Fruit fly (Drosophila melanogaster) whole organism, embryonic: Measurements from ENCODE around the gene Polr1D.

ENCODE experiments used
- Aef1 ChIP-seq: fragments of 200-800 bp; sonication (Bioruptor generic); IDR thresholded peaks from 3 replicates; pipeline ENCODE4 v1.3.6; 2022; ENCODE audit warnings: missing biosample characterization, missing genetic modification characterization
- Bteb2 ChIP-seq: fragments of 200-800 bp; sonication (Bioruptor generic); optimal IDR thresholded peaks from 2 replicates; lab custom pipeline; 2016; ENCODE audit warnings: missing biosample characterization, missing genetic modification characterization
- CG10366 ChIP-seq: fragments of 200-800 bp; sonication (Bioruptor generic); IDR thresholded peaks from 2 replicates; pipeline ENCODE4 v1.3.6; 2022; ENCODE audit warnings: missing biosample characterization, missing genetic modification characterization
- CG10565 ChIP-seq: fragments of 200-800 bp; sonication (Bioruptor generic); optimal IDR thresholded peaks from 3 replicates; lab custom pipeline; 2016; ENCODE audit warnings: missing biosample characterization, mild to moderate bottlenecking, missing genetic modification characterization
- CG11085 ChIP-seq: fragments of 200-800 bp; sonication (Bioruptor generic); IDR thresholded peaks from 2 replicates; pipeline ENCODE4 v1.3.6; 2022; ENCODE audit warnings: missing biosample characterization, missing genetic modification characterization
- CG12659 ChIP-seq: fragments of 200-800 bp; sonication (Bioruptor generic); optimal IDR thresholded peaks from 3 replicates; lab custom pipeline; 2017; ENCODE audit warnings: mild to moderate bottlenecking, missing biosample characterization, missing genetic modification reagents, missing genetic modification characterization
- CG13123 ChIP-seq: fragments of 200-800 bp; sonication (Bioruptor generic); optimal IDR thresholded peaks from 2 replicates; lab custom pipeline; 2016; ENCODE audit warnings: missing biosample characterization, missing genetic modification characterization
- CG13287 ChIP-seq: fragments of 200-800 bp; sonication (Bioruptor generic); IDR thresholded peaks from 2 replicates; pipeline ENCODE4 v1.3.6; 2022; ENCODE audit warnings: missing biosample characterization, missing genetic modification characterization; ENCODE audit not compliant: partially characterized antibody
- CG14667 ChIP-seq: fragments of 200-800 bp; sonication (Bioruptor generic); IDR thresholded peaks from 2 replicates; pipeline ENCODE4 v1.3.6; 2022; ENCODE audit warnings: missing biosample characterization, missing genetic modification characterization
- CG15011 ChIP-seq: fragments of 200-800 bp; sonication (Bioruptor generic); optimal IDR thresholded peaks from 3 replicates; lab custom pipeline; 2018; ENCODE audit warnings: missing biosample characterization, mild to moderate bottlenecking, missing genetic modification characterization
- CG17568 ChIP-seq: fragments of 200-800 bp; sonication (Bioruptor generic); optimal IDR thresholded peaks from 2 replicates; lab custom pipeline; 2018; ENCODE audit warnings: missing biosample characterization, mild to moderate bottlenecking, missing genetic modification characterization, moderate library complexity
- CG1832 ChIP-seq: fragments of 200-800 bp; sonication (Bioruptor generic); optimal IDR thresholded peaks from 2 replicates; lab custom pipeline; 2017; ENCODE audit warnings: missing biosample characterization, mild to moderate bottlenecking, missing genetic modification characterization, inconsistent platforms
- CG3838 ChIP-seq: fragments of 200-800 bp; sonication (Bioruptor generic); optimal IDR thresholded peaks from 3 replicates; lab custom pipeline; 2016; ENCODE audit warnings: missing biosample characterization, missing genetic modification characterization
- CG4424 ChIP-seq: fragments of 200-800 bp; sonication (Bioruptor generic); optimal IDR thresholded peaks from 3 replicates; lab custom pipeline; 2016; ENCODE audit warnings: missing biosample characterization, missing genetic modification characterization
- CG7963 ChIP-seq: fragments of 200-800 bp; sonication (Bioruptor generic); IDR thresholded peaks from 3 replicates; pipeline ENCODE4 v1.3.6; 2022; ENCODE audit warnings: missing biosample characterization, missing genetic modification characterization; ENCODE audit not compliant: partially characterized antibody
- CG8924 ChIP-seq: fragments of 200-800 bp; optimal IDR thresholded peaks from 3 replicates; lab custom pipeline; 2019; ENCODE audit warnings: missing biosample characterization, mild to moderate bottlenecking, missing genetic modification characterization, moderate library complexity
- CG9727 ChIP-seq: fragments of 200-800 bp; sonication (Bioruptor generic); optimal IDR thresholded peaks from 3 replicates; lab custom pipeline; 2017; ENCODE audit warnings: missing biosample characterization, mild to moderate bottlenecking, missing genetic modification characterization
- CG9876 ChIP-seq: fragments of 200-800 bp; sonication (Bioruptor generic); optimal IDR thresholded peaks from 2 replicates; lab custom pipeline; 2016; ENCODE audit warnings: missing biosample characterization, missing genetic modification characterization
- Drgx ChIP-seq: fragments of 200-800 bp; sonication (Bioruptor generic); IDR thresholded peaks from 2 replicates; pipeline ENCODE4 v1.3.6; 2022; ENCODE audit warnings: missing biosample characterization, missing genetic modification characterization
- Hr39 ChIP-seq: fragments of >200 bp; optimal IDR thresholded peaks from 2 replicates; lab custom pipeline; 2017
- Hr78 ChIP-seq, 2 experiments: fragments of 200-800 bp in 1 of 2; fragments of >200 bp in 1 of 2; sonication (Bioruptor generic) in 1 of 2; optimal IDR thresholded peaks; 2 replicates each; lab custom pipeline; 2017 to 2019; ENCODE audit warnings: missing biosample characterization in 2 of 2, missing genetic modification characterization in 2 of 2, mild to moderate bottlenecking in 1 of 2, moderate library complexity in 1 of 2
- MTF-1 ChIP-seq: fragments of 200-800 bp; sonication (Bioruptor generic); optimal IDR thresholded peaks from 2 replicates; lab custom pipeline; 2018; ENCODE audit warnings: missing biosample characterization, mild to moderate bottlenecking, missing genetic modification characterization, borderline replicate concordance
- Med ChIP-seq: fragments of 200-800 bp; sonication (Bioruptor generic); peaks from one replicate; lab custom pipeline; 2016; ENCODE audit warnings: missing biosample characterization, missing genetic modification characterization, mild to moderate bottlenecking, inconsistent platforms, moderate library complexity
- NfI ChIP-seq: fragments of 200-800 bp; sonication (Bioruptor generic); optimal IDR thresholded peaks from 3 replicates; lab custom pipeline; 2018; ENCODE audit warnings: missing biosample characterization, mild to moderate bottlenecking, missing genetic modification characterization, moderate library complexity
- Oaz ChIP-seq: fragments of 200-800 bp; sonication (Bioruptor generic); IDR thresholded peaks from 2 replicates; pipeline ENCODE4 v1.3.6; 2022; ENCODE audit warnings: missing biosample characterization, missing genetic modification characterization
- Pdp1 ChIP-seq, 2 experiments: fragments of 200-800 bp; sonication (Bioruptor generic); optimal IDR thresholded peaks; 3 replicates each; lab custom pipeline; 2016; ENCODE audit warnings: missing biosample characterization in 2 of 2, missing genetic modification characterization in 2 of 2, mild to moderate bottlenecking in 1 of 2, moderate library complexity in 1 of 2
- Stat92E ChIP-seq, 3 experiments: fragments of >200 bp in 2 of 3; fragments of 200-800 bp in 1 of 3; sonication (Bioruptor generic) in 1 of 3; optimal IDR thresholded peaks; 2 replicates each; lab custom pipeline; 2017 to 2019; ENCODE audit warnings: missing biosample characterization in 3 of 3, missing genetic modification characterization in 3 of 3, mild to moderate bottlenecking in 1 of 3, moderate library complexity in 1 of 3
- ab ChIP-seq: fragments of 200-800 bp; sonication (Bioruptor generic); optimal IDR thresholded peaks from 2 replicates; lab custom pipeline; 2016; ENCODE audit warnings: missing biosample characterization, missing genetic modification characterization
- ac ChIP-seq: fragments of 200-800 bp; sonication (Bioruptor generic); optimal IDR thresholded peaks from 3 replicates; lab custom pipeline; 2017; ENCODE audit warnings: missing biosample characterization, mild to moderate bottlenecking, missing genetic modification characterization
- amos ChIP-seq: fragments of 200-800 bp; sonication (Bioruptor generic); IDR thresholded peaks from 2 replicates; pipeline ENCODE4 v1.3.6; 2022; ENCODE audit warnings: missing biosample characterization, missing genetic modification characterization; ENCODE audit not compliant: partially characterized antibody
- bab2 ChIP-seq: fragments of 200-800 bp; sonication (Bioruptor generic); optimal IDR thresholded peaks from 2 replicates; lab custom pipeline; 2016; ENCODE audit warnings: missing biosample characterization, missing genetic modification characterization
- bbx ChIP-seq: fragments of 200-800 bp; sonication (Bioruptor generic); IDR thresholded peaks from 2 replicates; pipeline ENCODE4 v1.3.6; 2022; ENCODE audit warnings: missing biosample characterization, missing genetic modification characterization; ENCODE audit not compliant: partially characterized antibody
- cad ChIP-seq: fragments of >200 bp; optimal IDR thresholded peaks from 2 replicates; lab custom pipeline; 2017; ENCODE audit warnings: missing biosample characterization, missing genetic modification characterization
- cg ChIP-seq: fragments of 200-800 bp; sonication (Bioruptor generic); optimal IDR thresholded peaks from 3 replicates; lab custom pipeline; 2019; ENCODE audit warnings: missing biosample characterization, mild to moderate bottlenecking, missing genetic modification characterization, moderate library complexity
- chinmo ChIP-seq: fragments of 200-800 bp; sonication (Bioruptor generic); IDR thresholded peaks from 4 replicates; pipeline ENCODE4 v1.3.6; 2022; ENCODE audit warnings: missing biosample characterization, missing genetic modification characterization; ENCODE audit not compliant: partially characterized antibody
- ci ChIP-seq: fragments of 200-800 bp; sonication (Bioruptor generic); IDR thresholded peaks from 3 replicates; pipeline ENCODE4 v1.3.6; 2022; ENCODE audit warnings: missing biosample characterization, missing genetic modification characterization
- crp ChIP-seq, 2 experiments: fragments of 200-800 bp; sonication (Bioruptor generic); optimal IDR thresholded peaks; 2 replicates in 1 of 2; 3 replicates in 1 of 2; lab custom pipeline; 2017; ENCODE audit warnings: missing biosample characterization in 2 of 2, missing genetic modification characterization in 2 of 2, mild to moderate bottlenecking in 1 of 2, moderate library complexity in 1 of 2
- ewg ChIP-seq: fragments of 200-800 bp; sonication (Bioruptor generic); optimal IDR thresholded peaks from 3 replicates; lab custom pipeline; 2017; ENCODE audit warnings: mild to moderate bottlenecking, missing biosample characterization, missing genetic modification reagents, missing genetic modification characterization
- eyg ChIP-seq: fragments of 200-800 bp; sonication (Bioruptor generic); optimal IDR thresholded peaks from 3 replicates; lab custom pipeline; 2016; ENCODE audit warnings: missing biosample characterization, missing genetic modification characterization
- fd102C ChIP-seq: fragments of 200-800 bp; sonication (Bioruptor generic); optimal IDR thresholded peaks from 2 replicates; lab custom pipeline; 2018; ENCODE audit warnings: missing biosample characterization, mild to moderate bottlenecking, missing genetic modification characterization, moderate library complexity
- hbn ChIP-seq: fragments of 200-800 bp; sonication (Bioruptor generic); IDR thresholded peaks from 2 replicates; pipeline ENCODE4 v1.3.6; 2022; ENCODE audit warnings: missing biosample characterization, missing genetic modification characterization; ENCODE audit not compliant: partially characterized antibody
- ken ChIP-seq: fragments of 200-800 bp; sonication (Bioruptor generic); IDR thresholded peaks from 3 replicates; pipeline ENCODE4 v1.3.6; 2022; ENCODE audit warnings: missing biosample characterization, missing genetic modification characterization
- nom ChIP-seq: fragments of 200-800 bp; sonication (Bioruptor generic); optimal IDR thresholded peaks from 2 replicates; lab custom pipeline; 2017; ENCODE audit warnings: missing biosample characterization, missing genetic modification characterization, mild to moderate bottlenecking, moderate library complexity, missing genetic modification reagents
- org-1 ChIP-seq: fragments of 200-800 bp; sonication (Bioruptor generic); optimal IDR thresholded peaks from 2 replicates; lab custom pipeline; 2017; ENCODE audit warnings: missing biosample characterization, missing genetic modification characterization
- psq ChIP-seq: fragments of 200-800 bp; sonication (Bioruptor generic); optimal IDR thresholded peaks from 2 replicates; lab custom pipeline; 2017; ENCODE audit warnings: missing biosample characterization, missing genetic modification characterization
- pzg ChIP-seq: fragments of 200-800 bp; sonication (Bioruptor generic); optimal IDR thresholded peaks from 3 replicates; lab custom pipeline; 2018; ENCODE audit warnings: missing biosample characterization, mild to moderate bottlenecking, missing genetic modification characterization, moderate library complexity
- seq ChIP-seq: fragments of 200-800 bp; sonication (Bioruptor generic); IDR thresholded peaks from 2 replicates; pipeline ENCODE4 v1.3.6; 2022; ENCODE audit warnings: missing biosample characterization, missing genetic modification characterization
- sqz ChIP-seq: fragments of 200-800 bp; sonication (Bioruptor generic); optimal IDR thresholded peaks from 3 replicates; lab custom pipeline; 2018; ENCODE audit warnings: missing biosample characterization, mild to moderate bottlenecking, missing genetic modification characterization
- tio ChIP-seq: fragments of 200-800 bp; sonication (Bioruptor generic); optimal IDR thresholded peaks from 2 replicates; lab custom pipeline; 2017; ENCODE audit warnings: missing biosample characterization, missing genetic modification characterization, inconsistent platforms
- wor ChIP-seq: fragments of 200-800 bp; sonication (Bioruptor generic); IDR thresholded peaks from 2 replicates; pipeline ENCODE4 v1.3.6; 2022; ENCODE audit warnings: missing biosample characterization, missing genetic modification characterization

The Polr1D gene

DNA sequence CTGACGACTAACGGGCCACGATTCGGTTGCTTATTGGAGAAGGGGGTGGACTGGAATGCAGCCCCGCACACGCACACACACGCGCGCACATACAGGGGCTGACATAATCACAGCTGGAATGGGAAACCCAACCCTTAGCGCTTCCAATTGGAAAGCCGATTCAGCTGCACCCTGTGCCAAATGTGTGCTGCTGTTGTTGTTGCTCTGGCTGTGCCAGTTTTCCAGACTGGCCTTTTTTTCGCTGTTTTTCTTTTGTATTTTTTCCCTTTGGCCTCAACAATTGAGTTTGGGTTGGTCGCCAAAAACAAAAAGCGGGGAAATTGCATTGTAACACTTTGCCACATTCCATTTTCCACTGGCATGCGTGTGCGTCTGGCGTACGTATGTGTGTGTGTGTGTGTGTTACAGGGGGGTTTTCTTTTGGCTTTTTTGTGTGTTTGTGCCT, 51.7 kb downstream of the Polr1D start (continued):
- no peak for TF ChIP-seq CG3838 (GFP tag; lab: Kevin White, UChicago)
- no peak for TF ChIP-seq CG13287
- TF ChIP-seq CG8924: no peak
- no peak for TF ChIP-seq hbn (GFP tag; lab: Robert Waterston, UW)
- TF ChIP-seq CG4424 (GFP tag; lab: Kevin White, UChicago): no peak
- peak; percentile 47; the same call in 1 of the 2 replicates for TF ChIP-seq seq (GFP tag; lab: Robert Waterston, UW)
- peak; percentile 98 for TF ChIP-seq Hr39 (lab: Kevin White, UChicago)
- TF ChIP-seq Oaz (GFP tag; lab: Robert Waterston, UW): no peak
- no peak for TF ChIP-seq ci
- no peak for TF ChIP-seq crp (GFP tag; optimal IDR thresholded peaks at IDR 0.05; lab: Kevin White, UChicago)
- TF ChIP-seq CG7963 (GFP tag; lab: Robert Waterston, UW): no peak
- no peak for TF ChIP-seq chinmo (GFP tag; lab: Robert Waterston, UW)
- TF ChIP-seq tio: no peak
- peak; percentile 70 for TF ChIP-seq CG10366
- TF ChIP-seq Bteb2 (GFP tag; lab: Kevin White, UChicago): no peak
- peak; percentile 15; the same call in 1 of the 2 replicates for TF ChIP-seq Drgx
- TF ChIP-seq psq (GFP tag; lab: Kevin White, UChicago): no peak
- peak; percentile 34 for TF ChIP-seq sqz (GFP tag; lab: Kevin White, UChicago)
- TF ChIP-seq CG11085 (GFP tag; lab: Robert Waterston, UW): no peak
- TF ChIP-seq nom (GFP tag; lab: Kevin White, UChicago): no peak
- no peak for TF ChIP-seq ken (GFP tag; lab: Robert Waterston, UW)
- TF ChIP-seq cad (GFP tag; lab: Kevin White, UChicago): no peak
- peak; percentile 25 for TF ChIP-seq Med
- TF ChIP-seq pzg (GFP tag; lab: Kevin White, UChicago): no peak
- TF ChIP-seq CG12659 (GFP tag; lab: Kevin White, UChicago): no peak
- no peak for TF ChIP-seq CG13123 (GFP tag; lab: Kevin White, UChicago)
- TF ChIP-seq CG1832 (GFP tag; lab: Kevin White, UChicago): no peak
- no peak for TF ChIP-seq Aef1
- no peak for TF ChIP-seq amos (GFP tag; lab: Robert Waterston, UW)
- no peak for TF ChIP-seq CG10565 (GFP tag; lab: Kevin White, UChicago)
- TF ChIP-seq Pdp1 (GFP tag; optimal IDR thresholded peaks at IDR 0.05; lab: Kevin White, UChicago): no peak
- TF ChIP-seq CG14667 (GFP tag; lab: Robert Waterston, UW): no peak
- TF ChIP-seq NfI (GFP tag; lab: Kevin White, UChicago): no peak
- no peak for TF ChIP-seq wor (GFP tag; lab: Robert Waterston, UW)
- TF ChIP-seq Stat92E (GFP tag; optimal IDR thresholded peaks at IDR 0.05; lab: Kevin White, UChicago): no peak
- TF ChIP-seq cg (GFP tag; lab: Kevin White, UChicago): peak; percentile 63
- TF ChIP-seq MTF-1 (GFP tag; lab: Kevin White, UChicago): no peak
- no peak for TF ChIP-seq CG15011 (GFP tag; lab: Kevin White, UChicago)
- no peak for TF ChIP-seq Hr78 (GFP tag; optimal IDR thresholded peaks at IDR 0.05; lab: Kevin White, UChicago)
- TF ChIP-seq bbx (GFP tag; lab: Robert Waterston, UW): no peak
- TF ChIP-seq org-1 (GFP tag; lab: Kevin White, UChicago): no peak
- no peak for TF ChIP-seq eyg
- no peak for TF ChIP-seq fd102C (GFP tag; lab: Kevin White, UChicago)
- TF ChIP-seq bab2 (GFP tag; lab: Kevin White, UChicago): no peak
- no peak for TF ChIP-seq ab (GFP tag; lab: Kevin White, UChicago)
- no peak for TF ChIP-seq CG9727 (GFP tag; lab: Kevin White, UChicago)
- TF ChIP-seq ewg (GFP tag; lab: Kevin White, UChicago): peak; percentile 51
- TF ChIP-seq CG9876 (GFP tag; lab: Kevin White, UChicago): no peak
- no peak for TF ChIP-seq ac (GFP tag; lab: Kevin White, UChicago)
- TF ChIP-seq CG17568: no peak
